Worm (Caenorhabditis elegans): ENCODE results near the gene C16A11.3.

The C16A11.3 gene

DNA sequence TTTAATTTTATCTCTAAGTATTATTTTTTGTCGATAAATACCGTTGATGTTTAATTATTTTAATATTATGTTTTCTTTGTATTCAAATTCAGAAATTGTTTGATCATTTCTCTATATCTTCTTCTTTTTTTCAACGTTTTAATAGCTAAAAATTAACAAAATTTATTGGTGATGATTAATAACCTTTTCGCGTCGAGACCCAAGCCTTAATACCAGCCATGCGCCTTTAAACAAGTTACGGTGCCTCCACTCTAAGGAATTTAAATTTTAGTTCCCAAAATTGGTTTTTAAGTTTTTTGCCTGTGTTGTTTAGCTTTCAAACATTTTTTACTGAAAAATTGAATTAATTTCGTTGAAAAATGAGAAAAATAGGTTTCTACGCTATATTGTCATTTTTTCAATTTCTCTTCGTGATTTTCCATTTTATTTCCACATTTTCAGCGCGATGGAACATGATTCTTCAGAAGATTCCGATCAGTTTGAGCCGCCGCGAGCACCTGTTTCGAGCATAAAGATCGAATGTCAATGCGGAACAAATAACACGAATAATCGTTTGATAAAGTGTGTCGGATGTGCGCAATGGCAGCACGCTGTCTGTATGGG lies at the start of gene C16A11.3:
C16A11.3 (plus strand) TSS at position 440 of the 603 bp plus-strand sequence.
- no peak for TF ChIP-seq ztf-11 (tag; optimal IDR thresholded peaks at IDR 0.05)
- TF ChIP-seq nhr-12 (tag; optimal IDR thresholded peaks at IDR 0.05): no peak
- TF ChIP-seq nhr-43 (tag; optimal IDR thresholded peaks at IDR 0.05; ENCODE audit: poor library complexity, severe bottlenecking): no peak
- no peak for TF ChIP-seq nhr-23 (tag; optimal IDR thresholded peaks at IDR 0.05)
- no peak for TF ChIP-seq fkh-10 (GFP tag; optimal IDR thresholded peaks at IDR 0.05)
- no peak for TF ChIP-seq aly-2 (tag; optimal IDR thresholded peaks at IDR 0.05)
- no peak for TF ChIP-seq nhr-25 (tag; optimal IDR thresholded peaks at IDR 0.05)
- TF ChIP-seq ceh-16 (tag; optimal IDR thresholded peaks at IDR 0.05): no peak
- TF ChIP-seq mml-1 (tag; optimal IDR thresholded peaks at IDR 0.05): no peak
- TF ChIP-seq unc-62 (GFP tag; optimal IDR thresholded peaks at IDR 0.05): no peak
- TF ChIP-seq eor-1 (tag; optimal IDR thresholded peaks at IDR 0.05): no peak
- no peak for TF ChIP-seq nhr-11 (tag; optimal IDR thresholded peaks at IDR 0.05)
- no peak for TF ChIP-seq sea-2 (GFP tag; optimal IDR thresholded peaks at IDR 0.05)

- TF ChIP-seq elt-1 (tag; optimal IDR thresholded peaks at IDR 0.05) (no peak), pha-4 (tag; optimal IDR thresholded peaks at IDR 0.05) (peak; percentile 74), nhr-237 (tag; optimal IDR thresholded peaks at IDR 0.05) (no peak), mml-1 (tag; optimal IDR thresholded peaks at IDR 0.05) (no peak), egl-5 (tag; optimal IDR thresholded peaks at IDR 0.05) (peak; percentile 51)
Measured at ce11 chrII:4179897-4180296, 49.4 kb upstream of the C16A11.3 start, which contains the start of gene R03H10.1. Gene R03H10.1, plus strand, starts transcription at chrII:4180248.

DNA sequence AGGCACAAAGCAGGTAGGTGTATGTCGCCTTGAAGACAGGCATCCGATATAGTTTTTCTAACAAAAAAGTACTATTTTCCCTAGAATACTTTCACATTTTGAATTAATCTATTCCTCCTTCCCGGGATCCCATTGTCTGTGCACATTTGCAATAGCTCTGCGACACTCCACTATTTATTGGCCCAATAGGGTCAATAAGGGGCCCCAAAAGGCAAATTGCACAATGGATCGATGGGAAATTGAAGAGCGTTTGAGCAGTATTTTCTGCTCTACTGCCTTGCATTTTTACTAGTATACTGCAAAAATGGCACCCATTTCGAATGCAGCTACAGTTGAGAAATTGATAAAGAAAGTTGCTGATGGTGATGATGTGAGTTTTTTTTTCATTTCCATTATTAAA lies 47.0 kb upstream of the C16A11.3 start, which contains the start of gene R03H10.11:
R03H10.11 (plus strand) TSS at position 301 of the 400 bp plus-strand sequence.
- TF ChIP-seq R02D3.7 (tag; optimal IDR thresholded peaks at IDR 0.05): no peak
- TF ChIP-seq lin-39 (tag; optimal IDR thresholded peaks at IDR 0.05): no peak

DNA sequence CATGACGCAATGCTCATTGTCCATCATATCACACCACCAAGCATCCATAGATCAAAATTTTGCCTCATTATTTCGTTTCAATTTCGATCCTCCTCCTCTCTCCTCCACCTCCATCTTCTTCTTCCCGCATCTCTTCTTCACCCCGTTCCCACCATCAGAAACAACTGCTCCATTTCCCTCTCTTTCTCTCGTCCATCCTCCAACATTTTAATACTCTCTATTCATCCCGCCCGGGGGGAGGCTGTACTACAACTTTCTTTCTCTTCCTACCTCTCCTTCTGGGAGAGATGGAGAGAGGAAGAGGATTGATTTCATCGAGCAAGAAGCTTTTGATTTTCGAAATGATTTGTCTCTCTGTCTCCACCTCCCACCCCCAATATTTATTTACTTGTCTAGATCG lies 45.4 kb upstream of the C16A11.3 start:
- TF ChIP-seq ceh-82 (tag; optimal IDR thresholded peaks at IDR 0.05): no peak

DNA sequence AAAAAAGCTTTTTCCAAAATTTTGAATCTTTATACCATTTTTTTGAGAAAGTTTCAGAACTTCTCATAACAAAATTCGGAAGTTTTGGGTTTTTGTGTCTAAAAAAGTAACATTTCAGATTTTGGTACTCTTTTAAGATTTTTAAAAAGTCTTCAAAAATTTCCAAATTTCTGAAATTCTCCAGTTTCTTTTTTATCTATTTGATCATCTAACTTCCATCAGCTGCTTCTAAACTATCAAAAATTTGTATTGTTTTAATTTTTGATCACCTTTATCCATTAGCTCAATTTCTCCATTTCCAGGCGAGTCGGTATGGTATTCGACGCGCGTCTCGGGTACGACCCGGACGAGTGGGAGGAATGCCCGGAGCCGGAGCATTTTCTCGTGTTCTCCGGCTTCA lies 43.0 kb upstream of the C16A11.3 start, which contains the start of gene cpna-1:
cpna-1 (plus strand) TSS at position 301 of the 400 bp plus-strand sequence.
- TF ChIP-seq sea-2 (GFP tag; optimal IDR thresholded peaks at IDR 0.05) (no peak), ztf-11 (tag; optimal IDR thresholded peaks at IDR 0.05) (no peak), hmg-11 (tag; optimal IDR thresholded peaks at IDR 0.05) (no peak), ztf-4 (tag; optimal IDR thresholded peaks at IDR 0.05) (no peak), fkh-10 (GFP tag; optimal IDR thresholded peaks at IDR 0.05) (no peak), zag-1 (tag; optimal IDR thresholded peaks at IDR 0.05) (no peak), lin-15B (tag; optimal IDR thresholded peaks at IDR 0.05) (no peak)

DNA sequence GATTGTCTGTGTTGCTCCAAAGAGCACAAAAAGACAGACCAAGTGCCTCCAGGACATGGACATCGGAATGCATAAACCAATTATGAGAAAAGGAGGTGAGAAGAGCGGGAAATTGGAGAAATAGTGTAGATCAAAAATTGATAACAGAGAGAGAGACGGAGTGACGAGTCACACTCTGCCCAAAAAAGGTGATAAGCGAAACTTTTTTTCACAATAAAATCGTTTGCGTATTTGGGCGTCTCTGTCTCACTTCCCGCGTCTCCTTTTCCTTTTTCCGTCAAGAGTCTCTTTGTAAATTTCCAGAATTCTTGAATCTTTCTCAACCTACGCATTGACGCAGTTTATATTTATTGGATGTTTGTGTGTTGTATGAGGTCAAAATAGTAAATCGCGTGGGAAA lies 35.2 kb upstream of the C16A11.3 start, which contains the start of gene mth-2:
mth-2 (minus strand) TSS at position 188 of the 400 bp plus-strand sequence.
- TF ChIP-seq ceh-28 (tag; optimal IDR thresholded peaks at IDR 0.05) (peak; percentile 14), ceh-16 (tag; optimal IDR thresholded peaks at IDR 0.05) (no peak), sea-2 (GFP tag; optimal IDR thresholded peaks at IDR 0.05) (no peak), jun-1 (tag; optimal IDR thresholded peaks at IDR 0.05) (peak; percentile 28), R02D3.7 (tag; optimal IDR thresholded peaks at IDR 0.05) (no peak), nfya-1 (tag; optimal IDR thresholded peaks at IDR 0.05; ENCODE audit: insufficient read depth) (no peak), ztf-11 (tag; optimal IDR thresholded peaks at IDR 0.05) (no peak), ZK546.5 (tag; optimal IDR thresholded peaks at IDR 0.05) (no peak), elt-2 (tag; optimal IDR thresholded peaks at IDR 0.05) (peak; percentile 95), fkh-2 (tag; optimal IDR thresholded peaks at IDR 0.05) (no peak), elt-1 (tag; optimal IDR thresholded peaks at IDR 0.05) (no peak), egl-27 (tag; optimal IDR thresholded peaks at IDR 0.05) (no peak), unc-39 (tag; optimal IDR thresholded peaks at IDR 0.05) (no peak), nhr-67 (tag; optimal IDR thresholded peaks at IDR 0.05) (no peak), daf-12 (tag; optimal IDR thresholded peaks at IDR 0.05) (no peak), elt-3 (tag; optimal IDR thresholded peaks at IDR 0.05) (no peak), eor-1 (tag; optimal IDR thresholded peaks at IDR 0.05) (no peak), nhr-12 (tag; optimal IDR thresholded peaks at IDR 0.05) (no peak), pqm-1 (tag; optimal IDR thresholded peaks at IDR 0.05) (peak; percentile 78), nhr-11 (tag; optimal IDR thresholded peaks at IDR 0.05) (no peak), fkh-10 (GFP tag; optimal IDR thresholded peaks at IDR 0.05) (no peak)
